Fruit fly (Drosophila melanogaster) Kc167 (cell line): Measurements from ENCODE around the gene betaNACtes1.

ENCODE experiments used
- psq ChIP-seq: fragments of >200 bp; optimal IDR thresholded peaks from 2 replicates; lab custom pipeline; 2017; ENCODE audit warnings: missing external identifiers
- ttk ChIP-seq: sonication (Bioruptor generic); optimal IDR thresholded peaks from 2 replicates; lab custom pipeline; 2017; ENCODE audit warnings: missing external identifiers

DNA sequence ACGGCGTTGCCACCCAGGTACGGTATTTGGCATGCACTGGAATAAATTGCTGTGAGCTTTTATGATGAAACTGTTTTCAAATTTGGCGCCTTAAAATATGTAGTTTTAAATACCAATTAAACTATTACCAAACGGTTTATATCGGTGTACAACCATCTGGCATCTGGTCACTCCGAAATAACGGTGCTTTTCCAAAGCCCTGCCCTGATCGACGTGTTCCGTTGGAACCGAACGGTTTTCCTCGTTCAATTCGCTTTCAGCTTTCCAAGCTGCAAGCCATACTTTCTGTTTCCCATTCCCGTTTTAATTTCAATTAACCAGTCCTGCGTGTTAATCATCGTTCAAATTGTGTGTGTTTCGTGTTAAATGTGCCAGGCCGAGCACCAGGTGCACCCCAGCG lies 20.6 kb upstream of the betaNACtes1 start, which contains the start of gene yl:
- TF ChIP-seq psq (lab: Kevin White, UChicago), result no peak
- no peak for TF ChIP-seq ttk (lab: Kevin White, UChicago)
